Fruit fly (Drosophila melanogaster): ENCODE measurements around the gene CG5913.

Gene CG5913

dm6 chr3R:25941310-25941709, 48.0 kb downstream of the CG5913 start:
- TF ChIP-seq Dfd (GFP tag; optimal IDR thresholded peaks at IDR 0.05): peak; percentile 54
- no peak for TF ChIP-seq h (GFP tag; optimal IDR thresholded peaks at IDR 0.05)
- no peak for TF ChIP-seq rgr (GFP tag; optimal IDR thresholded peaks at IDR 0.05)

Data from whole organism, wandering third instar larva.